Worm (Caenorhabditis elegans) whole organism, dauer: ENCODE measurements around the gene T27A10.6.

Experiments
- unc-62 ChIP-seq: sonication (generic microtip); optimal IDR thresholded peaks from 2 replicates; lab custom pipeline; 2017; ENCODE audit warnings: missing biosample characterization, missing genetic modification reagents, missing genetic modification characterization

The T27A10.6 gene

DNA sequence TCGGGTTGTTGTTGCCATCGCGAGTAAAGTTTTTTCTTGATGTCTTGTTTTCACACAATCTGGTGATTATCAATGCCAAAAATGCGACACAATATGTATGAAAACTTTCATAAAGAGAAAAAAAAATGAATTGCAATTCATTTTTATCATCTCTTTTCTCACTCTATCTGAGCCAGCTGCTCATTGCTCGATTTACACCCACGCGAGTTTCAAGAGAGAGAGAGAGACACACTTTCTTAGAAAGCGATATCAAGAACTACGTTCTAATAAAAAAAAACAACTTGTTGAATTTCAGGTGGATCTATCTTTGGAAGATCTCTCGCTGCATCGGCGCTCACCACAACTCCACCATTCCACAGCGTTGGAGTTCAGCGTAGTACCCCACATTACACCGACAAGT lies 6.5 kb upstream of the T27A10.6 start:
- no peak for TF ChIP-seq unc-62 (GFP tag; lab: Kevin White, UChicago)

DNA sequence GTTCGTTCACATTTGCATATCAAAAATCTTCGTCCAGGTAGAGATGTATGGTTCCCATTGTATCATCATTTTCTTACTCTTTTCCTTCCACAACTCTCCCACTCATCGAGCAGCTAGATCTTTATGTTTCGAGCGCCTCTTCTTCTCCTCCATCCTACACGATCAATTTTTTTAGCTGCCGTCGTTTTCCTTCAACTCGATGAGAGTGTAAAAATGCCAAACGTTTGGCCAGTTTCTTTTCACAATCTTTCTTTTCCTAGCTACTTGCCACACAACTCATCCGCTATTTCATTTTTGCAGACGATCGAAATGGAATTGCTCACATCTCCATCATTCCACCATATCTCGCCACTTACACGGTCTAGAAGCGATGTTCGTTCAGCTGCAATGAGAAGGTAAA lies 5.4 kb upstream of the T27A10.6 start, which contains the start of gene C18B2.3:
Gene C18B2.3 (plus strand): TSS at position 301 of the 400 bp plus-strand sequence.
- no peak for TF ChIP-seq unc-62 (GFP tag; lab: Kevin White, UChicago)

DNA sequence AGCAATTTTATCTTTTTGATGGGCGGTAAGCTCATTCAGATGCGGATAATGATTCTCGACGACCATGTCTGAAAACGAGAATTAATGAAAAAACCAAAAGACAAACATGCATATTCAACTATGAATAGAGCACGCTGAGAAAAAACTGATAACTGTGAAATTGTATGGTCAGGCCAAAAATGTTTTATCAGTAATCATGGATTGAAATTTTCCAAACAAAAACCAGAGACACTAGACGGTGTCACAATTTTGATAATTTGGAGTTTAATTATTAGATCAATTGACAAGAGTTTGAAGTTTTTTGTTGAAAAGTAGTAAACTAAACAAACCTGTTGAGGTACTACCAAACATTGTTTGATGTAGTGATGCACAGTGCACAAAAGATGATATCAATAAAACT lies 4.2 kb upstream of the T27A10.6 start, which contains the start of gene cgr-1:
Gene cgr-1 (minus strand): TSS at position 68 of the 400 bp plus-strand sequence.
- no peak for TF ChIP-seq unc-62 (GFP tag; lab: Kevin White, UChicago)

DNA sequence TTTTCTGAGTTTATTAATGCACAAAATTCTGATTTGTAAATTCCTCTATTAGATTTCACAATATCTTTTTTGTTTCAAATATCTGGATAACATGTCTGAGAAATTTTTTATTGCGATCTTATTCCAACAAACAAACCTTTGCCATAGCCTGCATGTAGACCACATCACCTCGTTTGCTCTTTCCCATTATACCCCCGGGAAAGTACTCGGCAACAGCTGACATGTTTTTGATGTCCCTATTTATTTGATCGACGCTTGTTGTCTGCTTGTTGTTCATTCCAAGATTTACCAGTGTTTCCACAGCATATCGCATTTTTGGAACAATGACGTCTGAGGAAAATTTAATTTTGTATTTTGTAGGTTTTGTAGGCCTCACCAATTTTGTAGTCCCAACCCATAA lies 3.7 kb upstream of the T27A10.6 start:
- TF ChIP-seq unc-62 (GFP tag; lab: Kevin White, UChicago), result no peak

DNA sequence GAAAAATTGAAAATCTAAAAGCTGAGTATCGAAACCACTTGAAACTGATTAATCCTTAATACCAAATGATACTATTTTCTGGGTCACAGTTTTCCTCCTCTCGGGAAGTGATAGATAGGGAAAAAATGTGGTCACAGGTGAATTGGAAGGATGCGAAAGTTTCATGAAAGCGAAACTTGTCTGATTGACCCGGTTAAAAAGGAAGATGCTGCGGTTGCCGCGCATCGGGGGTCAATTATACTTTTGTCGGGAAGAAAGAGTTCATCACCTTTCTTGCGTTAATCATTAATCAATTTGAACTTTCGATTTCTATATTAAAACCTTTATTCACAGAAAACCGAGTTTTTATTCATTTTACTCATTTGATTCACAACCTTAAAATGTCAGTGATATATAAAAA lies 814 bp upstream of the T27A10.6 start:
- TF ChIP-seq unc-62 (GFP tag; lab: Kevin White, UChicago), result no peak

DNA sequence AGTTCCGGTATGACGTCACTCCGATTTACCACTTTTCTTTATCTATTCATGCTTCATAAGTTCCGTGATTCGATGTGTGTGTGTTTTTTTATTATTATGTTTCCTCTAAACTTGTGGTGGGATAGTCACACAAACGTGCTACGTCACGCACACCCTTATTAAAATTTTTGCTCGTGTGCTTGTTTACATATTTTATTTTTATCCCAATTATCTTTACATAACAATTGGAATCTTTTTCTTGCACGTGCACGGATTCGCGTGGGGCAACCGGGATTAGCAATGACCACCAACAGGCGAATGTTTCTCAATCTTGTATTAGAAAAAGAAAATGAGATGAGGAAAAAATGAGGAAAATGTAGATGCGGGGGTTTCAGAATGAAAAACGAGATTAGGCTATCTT lies 5.6 kb downstream of the T27A10.6 start:
- TF ChIP-seq unc-62 (GFP tag; lab: Kevin White, UChicago), result no peak

DNA sequence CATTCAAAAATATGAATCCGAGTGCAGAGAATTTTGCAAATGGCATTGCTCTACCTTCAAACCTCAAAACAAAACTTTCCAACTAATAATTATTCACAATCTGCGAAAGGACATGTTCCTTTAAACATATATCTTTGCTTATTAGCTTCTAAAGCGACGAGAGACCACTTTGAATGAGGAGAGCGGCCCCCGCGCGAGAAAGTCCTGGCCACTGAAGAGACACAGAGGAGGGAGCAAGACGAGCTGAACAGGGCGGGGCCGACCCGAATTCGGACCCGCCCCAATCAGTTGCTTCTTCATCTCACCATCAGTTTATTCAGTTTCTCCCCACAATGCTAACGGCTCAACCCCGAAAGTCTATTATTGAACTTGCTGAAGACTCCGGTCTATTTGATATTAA lies 10.5 kb downstream of the T27A10.6 start, which contains the start of gene T27A10.2:
Gene T27A10.2 (plus strand): TSS at position 333 of the 400 bp plus-strand sequence.
- no peak for TF ChIP-seq unc-62 (GFP tag; lab: Kevin White, UChicago)

DNA sequence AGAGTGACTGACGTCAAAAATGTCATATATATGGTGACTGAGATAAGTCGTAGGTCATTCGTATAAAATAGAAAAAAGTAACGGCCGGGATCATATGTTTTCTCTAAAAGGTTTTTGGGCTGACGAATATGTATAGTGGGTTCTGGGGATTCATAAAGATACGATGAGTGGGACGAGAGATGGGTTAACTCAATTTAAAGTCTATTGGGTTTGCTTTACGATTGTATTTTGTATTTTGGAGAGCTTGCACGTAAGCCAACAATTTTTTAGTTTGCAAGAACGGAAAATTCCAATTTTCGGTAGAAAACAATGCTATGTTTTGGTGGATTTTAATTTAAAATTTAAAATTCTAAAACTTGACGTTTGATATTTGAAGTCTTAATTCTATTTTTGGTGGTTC lies 11.7 kb downstream of the T27A10.6 start:
- no peak for TF ChIP-seq unc-62 (GFP tag; lab: Kevin White, UChicago)

DNA sequence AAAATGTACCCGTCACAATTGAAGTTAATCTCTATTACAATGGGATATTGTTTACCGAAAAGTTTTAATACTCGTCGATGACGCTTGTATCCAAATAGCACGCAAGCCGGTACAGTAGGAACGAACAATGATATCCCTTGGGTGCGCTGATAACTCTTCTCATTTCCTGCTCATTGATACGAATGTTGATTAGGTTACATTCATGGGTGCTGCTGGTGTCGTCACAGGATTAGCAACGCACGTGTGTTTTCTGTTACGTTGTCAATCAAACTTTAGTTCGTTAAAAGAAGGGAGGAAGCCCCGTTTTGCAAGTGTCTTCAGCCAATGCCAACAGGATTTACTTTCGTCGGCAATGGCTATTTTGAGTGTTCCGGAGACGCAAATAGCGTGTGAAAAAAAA lies 12.7 kb downstream of the T27A10.6 start:
- TF ChIP-seq unc-62 (GFP tag; lab: Kevin White, UChicago), result no peak

DNA sequence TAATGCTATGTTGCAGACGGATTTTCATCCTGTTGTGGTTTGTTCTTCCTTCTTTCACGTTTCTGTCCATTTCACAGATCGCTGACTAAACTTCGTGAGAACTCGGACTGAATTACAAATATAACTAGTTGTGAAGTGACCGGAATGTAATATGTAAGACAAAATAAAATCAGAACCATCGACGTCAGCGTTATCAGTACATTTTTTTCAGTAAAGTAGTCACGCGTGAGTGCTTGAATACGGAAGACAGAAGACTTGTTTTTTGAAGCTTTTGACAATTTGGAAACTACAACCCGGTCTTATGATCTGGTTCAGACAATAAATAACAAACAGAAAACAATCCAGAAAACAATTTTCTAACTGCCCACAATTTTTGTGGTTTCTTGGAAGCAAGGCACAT lies 14.3 kb downstream of the T27A10.6 start:
- TF ChIP-seq unc-62 (GFP tag; lab: Kevin White, UChicago), result no peak

DNA sequence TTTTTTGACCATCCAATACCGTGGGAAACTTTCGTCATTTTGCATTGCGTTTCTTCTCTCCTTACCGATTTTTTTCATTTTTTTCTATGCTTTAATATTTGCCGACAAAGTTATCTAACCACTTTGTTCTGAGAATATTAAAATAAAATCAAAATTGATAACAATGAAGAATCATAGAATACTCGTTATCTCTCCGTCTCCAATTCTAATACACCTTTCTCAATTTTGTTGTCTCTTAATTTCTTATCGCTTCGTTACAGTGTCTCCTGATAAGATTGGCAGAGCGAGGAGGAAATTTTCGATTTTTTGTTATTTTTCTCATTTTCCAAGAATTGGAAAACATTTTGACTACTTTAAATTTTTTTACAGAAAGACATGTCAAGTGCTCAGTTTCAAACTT lies 19.9 kb downstream of the T27A10.6 start, which contains the start of gene ckc-1:
Gene ckc-1 (plus strand): TSS at position 368 of the 400 bp plus-strand sequence.
- no peak for TF ChIP-seq unc-62 (GFP tag; lab: Kevin White, UChicago)

DNA sequence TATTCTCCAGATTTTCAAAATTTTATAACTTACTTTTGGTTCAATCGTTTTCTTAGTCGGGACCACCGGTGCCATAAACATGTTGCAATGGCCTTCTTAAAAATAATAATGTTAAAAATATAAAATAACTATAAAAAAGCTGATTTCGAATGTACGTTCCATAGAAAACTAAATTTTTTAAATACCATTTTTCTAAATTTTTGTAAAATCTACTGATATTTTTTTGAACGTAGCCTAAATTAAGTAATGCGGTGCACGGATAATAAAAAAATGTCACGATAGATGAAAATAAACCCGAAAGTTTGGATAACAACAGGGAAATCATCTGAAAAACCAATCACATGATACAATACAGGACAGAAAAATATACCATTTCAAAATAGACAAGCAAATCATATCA lies 22.7 kb downstream of the T27A10.6 start, which contains the start of gene T27A10.5:
Gene T27A10.5 (minus strand): TSS at position 101 of the 400 bp plus-strand sequence.
- TF ChIP-seq unc-62 (GFP tag; lab: Kevin White, UChicago), result no peak

DNA sequence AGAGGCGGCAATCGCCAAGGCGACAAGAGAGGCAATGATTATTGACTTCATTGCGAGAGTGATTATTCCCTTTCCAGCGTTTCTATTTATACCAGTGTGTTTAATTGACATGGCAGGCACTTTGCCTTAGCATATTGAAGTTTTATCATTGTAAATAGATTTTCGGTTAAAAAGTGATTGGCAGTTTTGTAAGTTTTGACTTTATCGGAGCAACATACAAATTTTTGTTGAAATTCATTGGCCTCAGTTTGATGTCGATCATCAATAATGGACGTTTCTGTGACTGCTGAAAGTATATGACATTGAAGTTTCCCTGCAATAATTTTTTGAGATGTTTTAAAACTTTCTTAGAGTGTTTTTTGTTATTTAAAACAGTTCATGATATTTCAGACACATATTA lies 23.7 kb downstream of the T27A10.6 start, which contains the start of gene vit-3:
Gene vit-3 (minus strand): TSS at position 60 of the 400 bp plus-strand sequence.
- TF ChIP-seq unc-62 (GFP tag; lab: Kevin White, UChicago), result no peak

DNA sequence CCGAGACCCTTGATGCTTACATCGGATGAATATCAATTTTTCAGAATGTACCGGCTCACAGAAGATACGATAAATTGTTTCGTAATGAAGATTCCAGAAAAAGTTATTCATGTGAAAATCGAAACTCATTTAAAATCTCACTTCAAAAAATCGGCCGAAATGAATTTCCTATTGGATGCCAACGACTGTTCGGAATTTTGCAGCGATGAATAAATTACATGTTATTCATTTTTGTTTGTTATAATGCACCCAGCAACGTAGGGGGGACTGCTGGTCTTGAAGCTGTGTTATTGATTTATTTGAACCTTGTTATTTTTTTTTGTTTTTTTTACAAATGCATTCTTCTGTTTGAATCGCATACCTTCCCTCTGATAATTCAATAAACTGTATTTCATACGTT lies 29.3 kb downstream of the T27A10.6 start:
- TF ChIP-seq unc-62 (GFP tag; lab: Kevin White, UChicago), result no peak

DNA sequence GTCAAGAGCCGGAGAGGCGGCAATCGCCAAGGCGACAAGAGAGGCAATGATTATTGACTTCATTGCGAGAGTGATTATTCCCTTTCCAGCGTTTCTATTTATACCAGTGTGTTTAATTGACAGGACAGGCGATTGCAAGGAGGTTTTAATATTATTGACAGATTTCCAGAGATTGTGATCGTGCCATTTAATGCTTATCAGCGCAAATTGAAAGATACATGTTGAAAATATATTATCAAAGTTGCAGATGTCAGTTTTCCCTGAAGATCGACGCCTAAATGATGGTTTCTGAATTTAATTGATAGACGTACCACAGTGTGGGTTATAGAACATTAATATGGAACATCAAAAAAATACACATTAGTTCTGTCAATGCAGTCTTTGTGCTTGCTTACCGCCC lies 32.2 kb downstream of the T27A10.6 start, which contains the start of gene vit-4:
Gene vit-4 (minus strand): TSS at position 63 of the 400 bp plus-strand sequence.
- TF ChIP-seq unc-62 (GFP tag; lab: Kevin White, UChicago), result no peak

DNA sequence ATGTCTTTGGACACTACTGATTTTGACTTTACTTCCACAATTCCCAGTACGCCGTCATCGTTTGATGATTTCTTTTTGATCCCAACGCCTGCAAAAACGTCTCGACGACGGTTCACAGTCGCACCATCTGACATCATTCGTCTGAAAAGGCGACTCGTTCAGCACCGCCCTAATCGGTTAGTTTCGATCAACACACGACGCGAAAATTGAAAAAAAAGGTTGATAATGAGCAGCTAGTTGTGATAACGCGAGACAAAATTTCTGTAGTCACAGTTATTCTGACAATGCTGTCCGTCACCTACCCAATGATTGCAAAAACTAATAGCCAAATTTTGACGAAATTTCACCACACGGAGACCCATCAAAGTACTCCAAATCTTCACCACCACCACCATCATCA lies 40.2 kb downstream of the T27A10.6 start:
- TF ChIP-seq unc-62 (GFP tag; lab: Kevin White, UChicago), result no peak

DNA sequence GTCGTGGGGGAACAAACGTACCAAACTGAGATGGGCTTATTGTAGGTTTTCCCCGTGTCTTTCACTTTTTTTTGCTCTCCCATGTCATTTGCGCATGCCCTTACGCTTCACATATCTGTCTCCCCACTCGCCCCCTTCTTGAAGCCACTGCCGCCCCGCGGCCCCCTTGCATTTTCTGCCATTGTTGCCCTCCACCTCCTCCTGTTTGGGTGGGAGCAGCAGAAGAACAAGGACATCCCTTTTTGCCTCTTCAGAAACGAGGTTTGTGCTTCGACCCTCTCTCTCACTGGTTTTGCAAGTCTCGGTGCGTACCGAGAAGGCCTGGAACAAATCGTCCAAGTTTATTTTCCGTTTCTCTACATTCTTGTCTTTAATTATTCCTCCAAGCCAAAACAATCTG lies 42.0 kb downstream of the T27A10.6 start:
- no peak for TF ChIP-seq unc-62 (GFP tag; lab: Kevin White, UChicago)
